Fruit fly (Drosophila melanogaster) ovary, adult (tissue): ENCODE data around the gene Or67d.

Experiments
- CG17801 ChIP-seq: fragments of 200-800 bp; optimal IDR thresholded peaks from 2 replicates; lab custom pipeline; 2019; ENCODE audit warnings: missing biosample characterization, mild to moderate bottlenecking, missing genetic modification characterization, moderate library complexity; ENCODE audit not compliant: partially characterized antibody

Or67d gene

DNA sequence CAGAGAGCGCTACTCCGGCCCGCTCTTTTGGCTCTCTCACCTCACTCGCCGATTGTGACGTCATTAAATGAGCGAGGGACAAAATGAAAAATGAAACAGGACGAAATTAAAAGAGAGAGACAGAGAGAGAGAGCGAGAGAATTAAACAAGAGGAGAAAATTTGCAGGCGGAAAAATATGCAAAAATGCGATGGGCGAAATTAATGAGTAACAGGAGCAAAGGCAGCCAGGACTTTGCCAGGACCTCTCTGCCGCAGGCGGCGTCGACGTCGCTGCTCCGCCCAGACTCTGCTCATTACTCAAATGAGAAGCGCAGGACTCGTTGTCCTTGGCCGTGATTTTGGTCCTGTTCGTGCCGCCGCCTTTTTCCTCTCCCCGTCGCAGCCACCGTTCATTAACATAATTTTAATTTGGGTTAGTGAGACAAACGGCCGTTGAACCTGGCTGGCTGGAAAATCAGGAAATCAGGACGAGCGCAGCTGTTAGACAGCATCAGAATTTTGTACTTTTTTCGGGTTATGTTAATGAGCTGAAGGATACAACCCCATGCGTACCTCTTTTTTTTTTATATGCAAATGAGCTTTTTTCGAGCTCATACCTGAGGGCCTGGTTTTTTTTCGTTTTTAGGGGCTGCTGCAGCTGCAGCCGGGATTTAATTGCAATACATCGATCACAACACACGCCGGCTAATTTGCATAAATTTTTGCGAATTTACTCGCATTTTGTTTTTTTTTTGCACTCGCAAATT lies 35.2 kb downstream of the Or67d start:
- TF ChIP-seq CG17801 (GFP tag; lab: Kevin White, UChicago), result no peak

DNA sequence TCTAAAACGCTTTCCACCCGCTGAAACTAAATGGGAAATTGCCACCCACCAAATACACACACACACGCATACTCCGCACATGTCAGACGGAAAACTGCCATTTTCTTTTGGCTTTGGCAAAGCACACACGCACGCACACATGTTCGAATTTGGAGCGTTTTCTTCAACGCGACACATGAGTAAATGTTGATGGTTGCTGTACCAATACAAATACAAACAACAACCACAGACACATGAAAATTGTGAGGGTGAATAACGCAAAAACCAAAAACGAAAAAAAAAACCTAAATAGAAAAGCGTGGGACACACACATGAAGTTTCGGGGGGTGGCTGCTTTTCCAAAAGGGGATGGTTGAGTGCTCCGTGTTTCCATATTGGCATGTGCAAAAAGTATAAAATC lies 36.5 kb downstream of the Or67d start:
- TF ChIP-seq CG17801 (GFP tag; lab: Kevin White, UChicago), result no peak

DNA sequence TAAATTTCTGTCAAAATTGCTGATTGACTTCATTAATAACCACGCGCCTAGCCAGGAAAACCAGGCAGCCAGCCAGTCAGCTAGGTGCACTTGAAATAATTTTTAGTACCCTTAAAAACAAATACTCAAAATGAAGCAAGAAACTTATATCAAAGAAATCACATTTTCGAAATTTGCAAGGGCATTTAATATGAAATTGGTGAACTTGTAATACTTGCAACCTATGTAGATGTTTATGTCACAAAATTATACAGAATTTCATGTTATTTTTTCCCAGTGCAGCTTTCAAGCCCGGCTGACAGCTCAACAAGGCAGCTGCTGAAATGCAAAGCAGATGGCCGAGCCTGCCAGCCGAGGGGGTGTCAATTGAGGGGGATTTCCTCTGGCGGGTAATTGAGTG lies 41.9 kb downstream of the Or67d start:
- no peak for TF ChIP-seq CG17801 (GFP tag; lab: Kevin White, UChicago)

DNA sequence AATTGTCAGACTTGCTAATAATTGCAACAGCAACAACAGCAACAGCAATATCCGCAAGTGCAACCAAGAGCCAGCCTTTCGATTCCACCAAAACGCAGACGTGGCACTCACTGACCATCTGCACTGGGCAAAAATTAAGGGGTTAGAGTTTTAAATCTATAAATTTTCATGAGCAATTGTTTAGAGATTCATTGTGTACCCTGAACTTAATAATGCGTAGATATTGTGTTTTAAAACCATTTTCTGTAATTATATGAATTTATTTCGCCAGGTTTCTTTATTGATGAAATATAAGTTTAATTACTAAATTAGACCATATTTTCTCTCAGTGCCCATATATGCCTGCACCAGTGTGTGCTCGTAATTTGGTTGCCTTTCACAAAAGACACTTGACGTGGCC lies 42.8 kb downstream of the Or67d start:
- TF ChIP-seq CG17801 (GFP tag; lab: Kevin White, UChicago), result no peak

DNA sequence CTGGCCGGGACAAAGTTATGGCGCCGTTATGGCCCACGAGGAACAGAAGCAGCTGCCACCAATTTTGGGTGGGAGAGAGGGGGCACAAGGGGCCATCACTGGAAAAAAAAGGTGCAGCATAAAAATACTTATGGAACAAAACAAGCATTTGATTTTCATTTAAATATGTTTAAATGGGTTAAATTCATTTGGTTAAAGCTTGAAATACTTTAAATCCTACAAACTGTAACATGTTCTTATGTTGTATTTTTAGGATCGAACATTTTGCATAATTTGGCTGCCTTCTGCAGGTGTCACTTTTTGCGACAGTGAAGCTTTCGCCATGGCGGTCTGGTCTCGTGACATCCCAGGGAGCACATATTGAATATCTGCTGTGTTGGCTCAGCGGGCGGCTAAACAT lies 45.4 kb downstream of the Or67d start:
- TF ChIP-seq CG17801 (GFP tag; lab: Kevin White, UChicago), result no peak

DNA sequence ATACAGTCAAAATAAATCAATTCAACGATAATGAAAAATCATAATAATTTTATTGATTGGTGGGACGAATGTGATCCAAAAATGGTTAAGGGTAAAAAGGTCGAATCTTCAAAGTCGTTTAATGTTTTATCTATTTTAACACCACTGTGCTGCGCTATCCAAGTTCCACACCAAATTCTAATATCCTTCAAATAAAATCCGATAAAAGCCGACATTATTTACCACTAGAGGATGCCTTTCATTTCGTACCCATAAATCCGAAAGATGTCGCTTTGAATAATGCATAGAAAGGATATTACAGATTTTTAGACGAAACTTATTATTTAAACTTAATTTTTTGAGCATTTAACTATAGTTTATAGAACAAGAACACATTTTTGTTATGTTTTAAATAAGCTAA lies 47.8 kb downstream of the Or67d start:
- TF ChIP-seq CG17801 (GFP tag; lab: Kevin White, UChicago), result no peak

DNA sequence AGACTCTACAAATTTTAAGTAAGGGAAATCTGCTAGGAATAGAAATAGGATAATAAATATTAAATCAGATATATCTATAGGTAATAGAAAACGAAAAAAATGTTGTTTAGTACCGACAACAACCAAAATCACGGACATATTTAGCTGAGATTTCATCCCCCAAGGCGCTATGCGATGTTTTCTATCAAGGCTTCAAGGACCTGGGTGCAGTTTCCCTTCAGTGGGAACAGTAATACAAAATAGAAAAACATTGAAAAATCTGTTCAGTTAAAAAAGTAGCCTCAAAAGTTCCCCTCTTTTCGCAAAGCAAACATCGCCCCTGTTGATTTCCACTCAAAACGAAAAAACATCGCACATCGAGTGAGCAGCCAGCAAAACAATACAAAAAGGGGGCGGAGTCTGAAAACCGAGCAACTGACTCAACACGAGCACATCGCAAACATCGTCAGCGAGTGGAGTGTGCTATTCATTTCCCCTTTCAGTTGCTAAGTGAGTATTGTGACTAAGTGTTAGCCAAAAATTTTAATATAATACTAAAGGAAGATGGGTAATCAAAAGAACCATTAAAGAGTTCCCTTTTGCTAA lies 48.8 kb downstream of the Or67d start:
- no peak for TF ChIP-seq CG17801 (GFP tag; lab: Kevin White, UChicago)
